Fruit fly (Drosophila melanogaster) whole organism, wandering third instar larva: ENCODE measurements around the gene ea.
A peak's percentile ranks its signal among the peaks of the same experiment; 100 is the strongest.

Source experiments
- HLH106 ChIP-seq: fragments of 200-800 bp; optimal IDR thresholded peaks from 3 replicates; lab custom pipeline; 2019; ENCODE audit warnings: missing biosample characterization, mild to moderate bottlenecking, missing genetic modification characterization, moderate library complexity
- Hr78 ChIP-seq: fragments of >200 bp; optimal IDR thresholded peaks from 2 replicates; lab custom pipeline; 2017; ENCODE audit warnings: missing biosample characterization, missing genetic modification characterization
- Myc ChIP-seq: fragments of >200 bp; optimal IDR thresholded peaks from 2 replicates; lab custom pipeline; 2017
- OdsH ChIP-seq: fragments of 200-800 bp; sonication (Bioruptor generic); optimal IDR thresholded peaks from 2 replicates; lab custom pipeline; 2016; ENCODE audit warnings: missing biosample characterization, mild to moderate bottlenecking, missing genetic modification characterization
- dmrt93B ChIP-seq: fragments of 200-800 bp; sonication (Bioruptor generic); optimal IDR thresholded peaks from 2 replicates; lab custom pipeline; 2018; ENCODE audit warnings: missing biosample characterization, mild to moderate bottlenecking, missing genetic modification characterization
- fru ChIP-seq: fragments of 200-800 bp; sonication (Bioruptor generic); optimal IDR thresholded peaks from 3 replicates; lab custom pipeline; 2016; ENCODE audit warnings: missing biosample characterization, mild to moderate bottlenecking, missing genetic modification characterization
- psq ChIP-seq: fragments of 200-800 bp; sonication (Bioruptor generic); optimal IDR thresholded peaks from 3 replicates; lab custom pipeline; 2017; ENCODE audit warnings: missing biosample characterization, mild to moderate bottlenecking, missing genetic modification characterization, moderate library complexity

DNA sequence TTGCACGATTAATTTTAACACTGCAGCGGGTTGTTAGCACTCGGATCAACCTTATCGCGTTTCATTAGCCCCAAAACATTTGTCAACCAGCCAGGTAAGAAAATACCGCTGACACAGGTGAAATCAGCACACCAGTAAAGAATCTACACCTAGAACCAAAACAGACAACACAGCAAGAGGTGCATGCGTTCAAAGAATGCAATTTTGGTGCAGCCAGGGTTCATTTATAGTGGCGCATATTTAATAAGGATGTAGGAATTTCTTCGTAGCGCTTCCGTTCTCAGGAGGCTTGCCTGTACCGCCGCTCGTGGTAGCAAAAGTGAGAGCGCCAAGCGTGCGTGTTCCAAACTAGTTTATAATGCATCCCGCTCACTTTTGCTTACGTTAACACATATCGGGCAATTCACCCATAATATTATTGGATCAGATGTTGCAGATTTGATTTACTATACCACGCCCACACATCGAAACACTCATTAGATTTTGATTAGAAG, 13.9 kb downstream of the ea start:
- peak; percentile 16 for TF ChIP-seq HLH106 (tag; lab: Kevin White, UChicago)
- peak; percentile 12 for TF ChIP-seq OdsH (GFP tag; lab: Kevin White, UChicago)
- no peak for TF ChIP-seq dmrt93B (GFP tag; lab: Kevin White, UChicago)
- TF ChIP-seq Hr78 (GFP tag; lab: Kevin White, UChicago): no peak
- TF ChIP-seq fru (GFP tag; lab: Kevin White, UChicago): no peak
- TF ChIP-seq Myc (lab: Kevin White, UChicago): no peak
- TF ChIP-seq psq (GFP tag; lab: Kevin White, UChicago): no peak
